Fruit fly (Drosophila melanogaster) whole organism, embryonic: ENCODE data around the gene CG31064.
A peak's percentile ranks its signal among the peaks of the same experiment; 100 is the strongest.

Experiments used
- Ada2b ChIP-seq: fragments of 200-800 bp; sonication (Bioruptor generic); IDR thresholded peaks from 2 replicates; pipeline ENCODE4 v1.3.6; 2022; ENCODE audit warnings: missing biosample characterization, missing genetic modification characterization
- Blimp-1 ChIP-seq: fragments of 200-800 bp; sonication (Bioruptor generic); optimal IDR thresholded peaks from 3 replicates; lab custom pipeline; 2018; ENCODE audit warnings: missing biosample characterization, missing genetic modification characterization, mild to moderate bottlenecking, moderate library complexity, missing genetic modification reagents
- CG10267 ChIP-seq: fragments of 200-800 bp; sonication (Bioruptor generic); optimal IDR thresholded peaks from 2 replicates; lab custom pipeline; 2018; ENCODE audit warnings: missing biosample characterization, mild to moderate bottlenecking, missing genetic modification characterization, moderate library complexity
- CG12236 ChIP-seq: fragments of 200-800 bp; sonication (Bioruptor generic); optimal IDR thresholded peaks from 2 replicates; lab custom pipeline; 2016; ENCODE audit warnings: missing biosample characterization, missing genetic modification characterization
- CG1233 ChIP-seq: fragments of 200-800 bp; sonication (Bioruptor generic); optimal IDR thresholded peaks from 4 replicates; lab custom pipeline; 2018; ENCODE audit warnings: missing biosample characterization, mild to moderate bottlenecking, missing genetic modification characterization
- CG15011 ChIP-seq: fragments of 200-800 bp; sonication (Bioruptor generic); optimal IDR thresholded peaks from 3 replicates; lab custom pipeline; 2018; ENCODE audit warnings: missing biosample characterization, mild to moderate bottlenecking, missing genetic modification characterization
- CG15601 ChIP-seq: fragments of 200-800 bp; sonication (Bioruptor generic); optimal IDR thresholded peaks from 3 replicates; lab custom pipeline; 2019; ENCODE audit warnings: missing biosample characterization, mild to moderate bottlenecking, missing genetic modification characterization, moderate library complexity
- CG15696 ChIP-seq: fragments of 200-800 bp; sonication (Bioruptor generic); optimal IDR thresholded peaks from 2 replicates; lab custom pipeline; 2019; ENCODE audit warnings: missing biosample characterization, mild to moderate bottlenecking, missing genetic modification characterization, moderate library complexity
- CG17385 ChIP-seq: fragments of 200-800 bp; sonication (Bioruptor generic); optimal IDR thresholded peaks from 3 replicates; lab custom pipeline; 2018; ENCODE audit warnings: missing biosample characterization, mild to moderate bottlenecking, missing genetic modification characterization
- CG17612 ChIP-seq: fragments of 200-800 bp; sonication (Bioruptor generic); IDR thresholded peaks from 2 replicates; pipeline ENCODE4 v1.3.6; 2022; ENCODE audit warnings: missing biosample characterization, missing genetic modification characterization
- CG18764 ChIP-seq: fragments of 200-800 bp; sonication (Bioruptor generic); optimal IDR thresholded peaks from 3 replicates; lab custom pipeline; 2016; ENCODE audit warnings: missing biosample characterization, missing genetic modification characterization
- CG31441 ChIP-seq: fragments of 200-800 bp; sonication (Bioruptor generic); IDR thresholded peaks from 2 replicates; pipeline ENCODE4 v1.3.6; 2022; ENCODE audit warnings: missing biosample characterization, missing genetic modification characterization
- CG32532 ChIP-seq: fragments of 200-800 bp; sonication (Bioruptor generic); IDR thresholded peaks from 2 replicates; pipeline ENCODE4 v1.3.6; 2022; ENCODE audit warnings: missing biosample characterization, missing genetic modification characterization
- CG3995 ChIP-seq: fragments of 200-800 bp; sonication (Bioruptor generic); optimal IDR thresholded peaks from 3 replicates; lab custom pipeline; 2016; ENCODE audit warnings: missing biosample characterization, missing genetic modification characterization
- CG4282 ChIP-seq: fragments of 200-800 bp; sonication (Bioruptor generic); optimal IDR thresholded peaks from 2 replicates; lab custom pipeline; 2016; ENCODE audit warnings: missing biosample characterization, missing genetic modification characterization
- CG4360 ChIP-seq: fragments of 200-800 bp; sonication (Bioruptor generic); IDR thresholded peaks from 2 replicates; pipeline ENCODE4 v1.3.6; 2022; ENCODE audit warnings: missing biosample characterization, missing genetic modification characterization
- CG6254 ChIP-seq: fragments of 200-800 bp; sonication (Bioruptor generic); optimal IDR thresholded peaks from 3 replicates; lab custom pipeline; 2017; ENCODE audit warnings: mild to moderate bottlenecking, missing biosample characterization, missing genetic modification reagents, missing genetic modification characterization
- CG8478 ChIP-seq: fragments of >200 bp; optimal IDR thresholded peaks from 2 replicates; lab custom pipeline; 2018
- CG9215 ChIP-seq: fragments of 200-800 bp; sonication (Bioruptor generic); IDR thresholded peaks from 2 replicates; pipeline ENCODE4 v1.3.6; 2022; ENCODE audit warnings: missing biosample characterization, missing genetic modification characterization
- D19B ChIP-seq: fragments of 200-800 bp; sonication (Bioruptor generic); optimal IDR thresholded peaks from 2 replicates; lab custom pipeline; 2017; ENCODE audit warnings: missing biosample characterization, mild to moderate bottlenecking, missing genetic modification characterization
- Deaf1 ChIP-seq: fragments of 200-800 bp; optimal IDR thresholded peaks from 3 replicates; lab custom pipeline; 2019; ENCODE audit warnings: missing biosample characterization, mild to moderate bottlenecking, missing genetic modification characterization, moderate library complexity
- Dp ChIP-seq: fragments of 200-800 bp; sonication (Bioruptor generic); optimal IDR thresholded peaks from 2 replicates; lab custom pipeline; 2018; ENCODE audit warnings: missing biosample characterization, mild to moderate bottlenecking, missing genetic modification characterization, moderate library complexity
- Drgx ChIP-seq: fragments of 200-800 bp; sonication (Bioruptor generic); IDR thresholded peaks from 2 replicates; pipeline ENCODE4 v1.3.6; 2022; ENCODE audit warnings: missing biosample characterization, missing genetic modification characterization
- E2f1 ChIP-seq: fragments of 200-800 bp; sonication (Bioruptor generic); IDR thresholded peaks from 2 replicates; pipeline ENCODE4 v1.3.6; 2022; ENCODE audit warnings: missing biosample characterization, missing genetic modification characterization
- Fer2 ChIP-seq: fragments of 200-800 bp; sonication (Bioruptor generic); optimal IDR thresholded peaks from 2 replicates; lab custom pipeline; 2018; ENCODE audit warnings: missing biosample characterization, mild to moderate bottlenecking, missing genetic modification characterization, moderate library complexity
- HLH54F ChIP-seq: fragments of 200-800 bp; sonication (Bioruptor generic); optimal IDR thresholded peaks from 3 replicates; lab custom pipeline; 2016; ENCODE audit warnings: missing biosample characterization, missing genetic modification characterization
- Hand ChIP-seq: fragments of 200-800 bp; sonication (Bioruptor generic); optimal IDR thresholded peaks from 2 replicates; lab custom pipeline; 2017; ENCODE audit warnings: mild to moderate bottlenecking, missing biosample characterization, missing genetic modification reagents, missing genetic modification characterization
- Hsf ChIP-seq: fragments of 200-800 bp; sonication (Bioruptor generic); optimal IDR thresholded peaks from 3 replicates; lab custom pipeline; 2016; ENCODE audit warnings: missing biosample characterization, missing genetic modification characterization
- Lpt ChIP-seq: fragments of >200 bp; optimal IDR thresholded peaks from 2 replicates; lab custom pipeline; 2018; ENCODE audit warnings: missing biosample characterization, missing genetic modification characterization
- Med ChIP-seq: fragments of 200-800 bp; sonication (Bioruptor generic); peaks from one replicate; lab custom pipeline; 2016; ENCODE audit warnings: missing biosample characterization, missing genetic modification characterization, mild to moderate bottlenecking, inconsistent platforms, moderate library complexity
- PHDP ChIP-seq: fragments of 200-800 bp; sonication (Bioruptor generic); optimal IDR thresholded peaks from 3 replicates; lab custom pipeline; 2018; ENCODE audit warnings: missing biosample characterization, mild to moderate bottlenecking, missing genetic modification characterization, moderate library complexity
- Pdp1 ChIP-seq, 2 experiments: fragments of 200-800 bp; sonication (Bioruptor generic); optimal IDR thresholded peaks; 3 replicates each; lab custom pipeline; 2016; ENCODE audit warnings: missing biosample characterization in 2 of 2, missing genetic modification characterization in 2 of 2, mild to moderate bottlenecking in 1 of 2, moderate library complexity in 1 of 2
- YL-1 ChIP-seq: fragments of 200-800 bp; sonication (Bioruptor generic); optimal IDR thresholded peaks from 3 replicates; lab custom pipeline; 2017; ENCODE audit warnings: missing biosample characterization, mild to moderate bottlenecking, missing genetic modification characterization
- bowl ChIP-seq: fragments of 200-800 bp; sonication (Bioruptor generic); IDR thresholded peaks from 2 replicates; pipeline ENCODE4 v1.3.6; 2022; ENCODE audit warnings: missing biosample characterization, missing genetic modification characterization
- cg ChIP-seq: fragments of 200-800 bp; sonication (Bioruptor generic); optimal IDR thresholded peaks from 3 replicates; lab custom pipeline; 2019; ENCODE audit warnings: missing biosample characterization, mild to moderate bottlenecking, missing genetic modification characterization, moderate library complexity
- chinmo ChIP-seq: fragments of 200-800 bp; sonication (Bioruptor generic); IDR thresholded peaks from 4 replicates; pipeline ENCODE4 v1.3.6; 2022; ENCODE audit warnings: missing biosample characterization, missing genetic modification characterization; ENCODE audit not compliant: partially characterized antibody
- croc ChIP-seq: fragments of 200-800 bp; sonication (Bioruptor generic); conservative IDR thresholded peaks from 3 replicates; pipeline ENCODE4 v1.3.6; 2022; ENCODE audit warnings: missing biosample characterization, missing genetic modification characterization
- fd96Cb ChIP-seq: fragments of 200-800 bp; sonication (Bioruptor generic); optimal IDR thresholded peaks from 2 replicates; lab custom pipeline; 2018; ENCODE audit warnings: missing biosample characterization, mild to moderate bottlenecking, missing genetic modification characterization, moderate library complexity
- gce ChIP-seq: fragments of 200-800 bp; sonication (Bioruptor generic); IDR thresholded peaks from 3 replicates; pipeline ENCODE4 v1.3.6; 2022; ENCODE audit warnings: missing biosample characterization, missing genetic modification characterization
- gcm ChIP-seq: fragments of 200-800 bp; sonication (Bioruptor generic); optimal IDR thresholded peaks from 2 replicates; lab custom pipeline; 2019; ENCODE audit warnings: missing biosample characterization, mild to moderate bottlenecking, missing genetic modification characterization, moderate library complexity
- lola ChIP-seq, 3 experiments: fragments of >200 bp in 2 of 3; fragments of 200-800 bp in 1 of 3; sonication (Bioruptor generic) in 1 of 3; optimal IDR thresholded peaks; 2 replicates each; lab custom pipeline; 2017 to 2019; ENCODE audit warnings: missing biosample characterization in 3 of 3, missing genetic modification characterization in 3 of 3, mild to moderate bottlenecking in 1 of 3, moderate library complexity in 1 of 3
- lov ChIP-seq, 2 experiments: fragments of 200-800 bp in 1 of 2; fragments of >200 bp in 1 of 2; sonication (Bioruptor generic) in 1 of 2; IDR thresholded peaks in 1 of 2; optimal IDR thresholded peaks in 1 of 2; 2 replicates in 1 of 2; 3 replicates in 1 of 2; pipeline versions ENCODE4 v1.3.6 to Lab custom; 2017 to 2022; ENCODE audit warnings: missing biosample characterization in 1 of 2, missing genetic modification characterization in 1 of 2
- mirr ChIP-seq: fragments of 200-800 bp; sonication (Bioruptor generic); optimal IDR thresholded peaks from 3 replicates; lab custom pipeline; 2018; ENCODE audit warnings: missing biosample characterization, mild to moderate bottlenecking, missing genetic modification characterization
- p53 ChIP-seq: fragments of 200-800 bp; sonication (Bioruptor generic); optimal IDR thresholded peaks from 2 replicates; lab custom pipeline; 2016; ENCODE audit warnings: missing biosample characterization, missing genetic modification characterization
- run ChIP-seq: fragments of 200-800 bp; sonication (Bioruptor generic); optimal IDR thresholded peaks from 3 replicates; lab custom pipeline; 2018; ENCODE audit warnings: missing biosample characterization, mild to moderate bottlenecking, missing genetic modification characterization
- schlank ChIP-seq: fragments of 200-800 bp; sonication (Bioruptor generic); optimal IDR thresholded peaks from 2 replicates; lab custom pipeline; 2018; ENCODE audit warnings: missing biosample characterization, mild to moderate bottlenecking, missing genetic modification characterization
- sr ChIP-seq: fragments of 200-800 bp; sonication (Bioruptor generic); IDR thresholded peaks from 3 replicates; pipeline ENCODE4 v1.3.6; 2022; ENCODE audit warnings: missing biosample characterization, missing genetic modification characterization
- sug ChIP-seq: fragments of 200-800 bp; optimal IDR thresholded peaks from 2 replicates; lab custom pipeline; 2019; ENCODE audit warnings: missing biosample characterization, mild to moderate bottlenecking, missing genetic modification characterization, moderate library complexity
- vfl ChIP-seq: fragments of 200-800 bp; sonication (Bioruptor generic); optimal IDR thresholded peaks from 2 replicates; lab custom pipeline; 2016; ENCODE audit warnings: missing biosample characterization, missing genetic modification characterization

Gene CG31064

dm6 chr3R:27270379-27271266, 31.7 kb upstream of the CG31064 start:
- no peak for TF ChIP-seq Hsf
- no peak for TF ChIP-seq Drgx (GFP tag; lab: Robert Waterston, UW)
- TF ChIP-seq gce (GFP tag; lab: Robert Waterston, UW), result no peak
- TF ChIP-seq croc (GFP tag; lab: Robert Waterston, UW), result no peak
- TF ChIP-seq CG6254 (GFP tag; lab: Kevin White, UChicago), result no peak
- no peak for TF ChIP-seq CG8478 (lab: Kevin White, UChicago)
- no peak for TF ChIP-seq sr (GFP tag; lab: Robert Waterston, UW)
- no peak for TF ChIP-seq run (tag; lab: Kevin White, UChicago)
- no peak for TF ChIP-seq Hand (GFP tag; lab: Kevin White, UChicago)
- no peak for TF ChIP-seq CG9215
- TF ChIP-seq bowl (GFP tag; lab: Robert Waterston, UW), result no peak
- TF ChIP-seq CG10267 (tag; lab: Kevin White, UChicago), result no peak
- TF ChIP-seq Lpt (GFP tag; lab: Kevin White, UChicago), result no peak
- TF ChIP-seq mirr (GFP tag; lab: Kevin White, UChicago), result no peak
- peak; percentile 25 for TF ChIP-seq CG17385 (GFP tag; lab: Kevin White, UChicago)
- no peak for TF ChIP-seq schlank (tag; lab: Kevin White, UChicago)
- no peak for TF ChIP-seq CG15601
- TF ChIP-seq CG32532 (GFP tag; lab: Robert Waterston, UW), result no peak
- no peak for TF ChIP-seq CG12236 (GFP tag; lab: Kevin White, UChicago)
- TF ChIP-seq lov (optimal IDR thresholded peaks at IDR 0.05; lab: Kevin White, UChicago), result no peak
- TF ChIP-seq lov (GFP tag; IDR thresholded peaks at IDR 0.05; lab: Robert Waterston, UW), result no peak
- 0 out of 4 replicates have a peak, but pooled peaks have one; percentile 29 for TF ChIP-seq chinmo (GFP tag; lab: Robert Waterston, UW)
- TF ChIP-seq CG15011, result no peak
- TF ChIP-seq lola (GFP tag; optimal IDR thresholded peaks at IDR 0.05; lab: Kevin White, UChicago), result no peak
- no peak for TF ChIP-seq Ada2b (GFP tag; lab: Robert Waterston, UW)
- no peak for TF ChIP-seq Dp (GFP tag; lab: Kevin White, UChicago)
- TF ChIP-seq vfl (GFP tag; lab: Kevin White, UChicago), result no peak
- TF ChIP-seq Med (GFP tag; lab: Kevin White, UChicago), result peak; percentile 31
- TF ChIP-seq CG4282 (GFP tag; lab: Kevin White, UChicago), result no peak
- peak; percentile 80 for TF ChIP-seq cg (GFP tag; lab: Kevin White, UChicago)
- no peak for TF ChIP-seq CG1233 (GFP tag; lab: Kevin White, UChicago)
- TF ChIP-seq fd96Cb, result no peak
- no peak for TF ChIP-seq CG31441 (GFP tag; lab: Robert Waterston, UW)
- no peak for TF ChIP-seq CG17612 (GFP tag; lab: Robert Waterston, UW)
- TF ChIP-seq D19B (GFP tag; lab: Kevin White, UChicago), result no peak
- TF ChIP-seq Blimp-1 (GFP tag; lab: Kevin White, UChicago), result no peak
- no peak for TF ChIP-seq YL-1 (GFP tag; lab: Kevin White, UChicago)
- no peak for TF ChIP-seq CG15696 (tag; lab: Kevin White, UChicago)
- no peak for TF ChIP-seq E2f1 (GFP tag; lab: Robert Waterston, UW)
- TF ChIP-seq Fer2 (tag; lab: Kevin White, UChicago), result no peak
- peak; percentile 18 for TF ChIP-seq gcm (GFP tag; lab: Kevin White, UChicago)
- peak; percentile 62 for TF ChIP-seq Deaf1
- TF ChIP-seq Pdp1 (GFP tag; optimal IDR thresholded peaks at IDR 0.05; lab: Kevin White, UChicago), result peak in 1 of 2 experiments; percentile 68
- no peak for TF ChIP-seq PHDP (tag; lab: Kevin White, UChicago)
- TF ChIP-seq CG3995, result no peak
- TF ChIP-seq CG4360 (GFP tag; lab: Robert Waterston, UW), result peak; percentile 65
- TF ChIP-seq p53 (GFP tag; lab: Kevin White, UChicago), result no peak
- TF ChIP-seq sug (tag; lab: Kevin White, UChicago), result peak; percentile 17
- no peak for TF ChIP-seq CG18764 (GFP tag; lab: Kevin White, UChicago)
- TF ChIP-seq HLH54F (GFP tag; lab: Kevin White, UChicago), result no peak
